Comparison of ENCODE assay signal across 4 fruit fly cellular contexts in the genomic region with DNA sequence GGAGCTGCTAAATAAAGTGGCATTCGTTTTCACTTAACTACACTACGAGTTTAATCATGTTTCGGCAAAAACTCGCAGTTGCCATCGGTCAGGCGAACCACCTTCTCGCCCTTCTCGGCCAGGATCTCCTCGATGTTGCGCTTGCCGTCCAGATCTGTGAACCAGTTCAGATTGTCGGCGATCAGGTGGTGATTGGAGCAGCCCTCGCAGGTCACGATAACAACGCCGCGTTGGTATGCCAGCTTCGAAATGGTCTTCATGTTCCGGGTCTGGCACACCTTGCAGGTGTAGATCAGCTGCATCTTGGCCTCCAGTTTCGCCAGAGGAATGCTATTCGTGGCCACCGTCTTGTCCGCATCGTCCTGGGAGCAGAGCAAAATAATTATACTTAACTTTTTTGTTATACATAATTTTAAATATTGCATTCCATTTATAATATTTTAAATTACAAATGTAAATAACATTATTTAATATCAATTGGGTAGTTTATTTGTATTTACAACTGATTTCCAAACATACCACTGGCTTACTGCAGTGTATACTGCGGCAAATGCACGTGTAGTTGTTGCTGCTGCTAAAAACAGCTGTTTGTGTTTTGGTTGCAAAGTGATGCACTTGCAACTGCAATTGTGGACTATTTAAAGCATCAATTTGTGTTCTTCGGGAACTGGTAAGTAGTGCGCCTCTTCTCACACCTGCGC.
TF ChIP-seq lines count a peak whose summit lies in the region.

No protein-coding gene starts in this region.

- no peak for TF ChIP-seq CTCF in whole organism, embryonic (GFP tag; optimal IDR thresholded peaks at IDR 0.05; lab: Kevin White, UChicago)

TF ChIP-seq in whole organism, adult, 20 proteins besides CTCF, POLR2A, EP300 and RAD21:
- TF ChIP-seq tj (GFP tag; optimal IDR thresholded peaks at IDR 0.05; lab: Kevin White, UChicago) (no peak), toe (GFP tag; optimal IDR thresholded peaks at IDR 0.05; lab: Kevin White, UChicago) (no peak), Mnt (GFP tag; optimal IDR thresholded peaks at IDR 0.05; lab: Kevin White, UChicago) (peak; percentile 73), CG7101 (tag; optimal IDR thresholded peaks at IDR 0.05; lab: Kevin White, UChicago) (peak; percentile 42), CG11617 (GFP tag; optimal IDR thresholded peaks at IDR 0.05; lab: Kevin White, UChicago) (no peak), CG12768 (GFP tag; optimal IDR thresholded peaks at IDR 0.05; lab: Kevin White, UChicago) (no peak), CG5204 (GFP tag; optimal IDR thresholded peaks at IDR 0.05; lab: Kevin White, UChicago) (no peak), bab1 (GFP tag; optimal IDR thresholded peaks at IDR 0.05; lab: Kevin White, UChicago) (no peak)
TF ChIP-seq in whole organism, adult: peak in this region for 2.

TF ChIP-seq in whole organism, embryonic, 481 proteins besides CTCF, POLR2A, EP300 and RAD21:
- TF ChIP-seq zfh1 (GFP tag; IDR thresholded peaks at IDR 0.05; lab: Robert Waterston, UW) (0 out of 3 replicates have a peak, but pooled peaks have one; percentile 7), eyg (GFP tag; optimal IDR thresholded peaks at IDR 0.05; lab: Kevin White, UChicago) (no peak), corto (GFP tag; optimal IDR thresholded peaks at IDR 0.05; lab: Kevin White, UChicago) (no peak), CG6765 (GFP tag; optimal IDR thresholded peaks at IDR 0.05; lab: Kevin White, UChicago) (no peak), Drgx (GFP tag; IDR thresholded peaks at IDR 0.05; lab: Robert Waterston, UW) (peak; percentile 10; the same call in 1 of the 2 replicates), ci (GFP tag; IDR thresholded peaks at IDR 0.05; lab: Robert Waterston, UW) (peak; percentile 35; the same call in 1 of the 3 replicates), Xrp1 (GFP tag; IDR thresholded peaks at IDR 0.05; lab: Robert Waterston, UW) (peak; percentile 6; the same call in 1 of the 2 replicates), p53 (GFP tag; optimal IDR thresholded peaks at IDR 0.05; lab: Kevin White, UChicago) (no peak), Ada2b (GFP tag; IDR thresholded peaks at IDR 0.05; lab: Robert Waterston, UW) (no peak), CrebB (tag; optimal IDR thresholded peaks at IDR 0.05; lab: Kevin White, UChicago) (no peak), zf30C (GFP tag; optimal IDR thresholded peaks at IDR 0.05; lab: Kevin White, UChicago) (peak; percentile 83), CG12391 (tag; optimal IDR thresholded peaks at IDR 0.05; lab: Kevin White, UChicago) (no peak), CG15514 (GFP tag; optimal IDR thresholded peaks at IDR 0.05; lab: Kevin White, UChicago) (peak; percentile 96)

TF ChIP-seq in whole organism, prepupa, 60 proteins besides CTCF, POLR2A, EP300 and RAD21:
- no peak for TF ChIP-seq svp (GFP tag; lab: Kevin White, UChicago)
- TF ChIP-seq CG1621 (tag; optimal IDR thresholded peaks at IDR 0.05; lab: Kevin White, UChicago), result no peak
- TF ChIP-seq CG16779 (tag; optimal IDR thresholded peaks at IDR 0.05; lab: Kevin White, UChicago), result no peak
- no peak for TF ChIP-seq CG6854 (GFP tag; optimal IDR thresholded peaks at IDR 0.05; lab: Kevin White, UChicago)
- TF ChIP-seq spab (GFP tag; optimal IDR thresholded peaks at IDR 0.05; lab: Kevin White, UChicago), result no peak
- TF ChIP-seq esn (GFP tag; optimal IDR thresholded peaks at IDR 0.05; lab: Kevin White, UChicago), result no peak
- peak; percentile 60 for TF ChIP-seq CG15336 (GFP tag; IDR thresholded peaks at IDR 0.05; lab: Robert Waterston, UW)
- TF ChIP-seq CG8319 (GFP tag; optimal IDR thresholded peaks at IDR 0.05; lab: Kevin White, UChicago), result no peak
- no peak for TF ChIP-seq CG10669 (GFP tag; optimal IDR thresholded peaks at IDR 0.05; lab: Kevin White, UChicago)
- TF ChIP-seq Eip78C (GFP tag; lab: Kevin White, UChicago), result peak; percentile 32
- TF ChIP-seq CG8119 (GFP tag; IDR thresholded peaks at IDR 0.05; lab: Robert Waterston, UW), result peak; percentile 26; the same call in 1 of the 3 replicates
- TF ChIP-seq Hr4 (GFP tag; optimal IDR thresholded peaks at IDR 0.05; lab: Kevin White, UChicago), result no peak
- peak; percentile 47; the same call in 1 of the 3 replicates for TF ChIP-seq CG6163 (GFP tag; IDR thresholded peaks at IDR 0.05; lab: Robert Waterston, UW)
- no peak for TF ChIP-seq net (GFP tag; optimal IDR thresholded peaks at IDR 0.05; lab: Kevin White, UChicago)
- peak; percentile 72 for TF ChIP-seq eg (GFP tag; IDR thresholded peaks at IDR 0.05; lab: Robert Waterston, UW)
- TF ChIP-seq cyc (GFP tag; optimal IDR thresholded peaks at IDR 0.05; lab: Kevin White, UChicago), result no peak
- no peak for TF ChIP-seq Gug (GFP tag; IDR thresholded peaks at IDR 0.05; lab: Robert Waterston, UW)
- no peak for TF ChIP-seq CG7368 (GFP tag; optimal IDR thresholded peaks at IDR 0.05; lab: Kevin White, UChicago)
- TF ChIP-seq fkh (GFP tag; optimal IDR thresholded peaks at IDR 0.05; lab: Kevin White, UChicago), result no peak
- TF ChIP-seq lz (GFP tag; optimal IDR thresholded peaks at IDR 0.05; lab: Kevin White, UChicago), result no peak
- TF ChIP-seq CG8632 (GFP tag; optimal IDR thresholded peaks at IDR 0.05; lab: Kevin White, UChicago), result no peak
- TF ChIP-seq CG6276 (GFP tag; optimal IDR thresholded peaks at IDR 0.05; lab: Kevin White, UChicago), result no peak

TF ChIP-seq in whole organism, pupa, 21 proteins besides CTCF, POLR2A, EP300 and RAD21:
- TF ChIP-seq CG13204 (GFP tag; optimal IDR thresholded peaks at IDR 0.05; lab: Kevin White, UChicago) (no peak), Pif1B (GFP tag; optimal IDR thresholded peaks at IDR 0.05; lab: Kevin White, UChicago) (no peak), CG15710 (tag; optimal IDR thresholded peaks at IDR 0.05; lab: Kevin White, UChicago) (no peak), CG8159 (tag; optimal IDR thresholded peaks at IDR 0.05; lab: Kevin White, UChicago) (no peak), CG9948 (tag; optimal IDR thresholded peaks at IDR 0.05; lab: Kevin White, UChicago) (no peak), rn (GFP tag; IDR thresholded peaks at IDR 0.05; lab: Robert Waterston, UW) (peak; percentile 25; the same call in 1 of the 2 replicates), CG12605 (GFP tag; IDR thresholded peaks at IDR 0.05; lab: Robert Waterston, UW) (peak; percentile 52), Snoo (tag; optimal IDR thresholded peaks at IDR 0.05; lab: Kevin White, UChicago) (no peak), EcR (GFP tag; optimal IDR thresholded peaks at IDR 0.05; lab: Kevin White, UChicago) (no peak), CG34367 (tag; optimal IDR thresholded peaks at IDR 0.05; lab: Kevin White, UChicago) (no peak), fd96Ca (GFP tag; IDR thresholded peaks at IDR 0.05; lab: Robert Waterston, UW) (no peak), CG14655 (GFP tag; optimal IDR thresholded peaks at IDR 0.05; lab: Kevin White, UChicago) (no peak), D1 (tag; optimal IDR thresholded peaks at IDR 0.05; lab: Kevin White, UChicago) (no peak), CG17806 (tag; optimal IDR thresholded peaks at IDR 0.05; lab: Kevin White, UChicago) (no peak), gl (tag; optimal IDR thresholded peaks at IDR 0.05; lab: Kevin White, UChicago) (no peak), CG10348 (GFP tag; IDR thresholded peaks at IDR 0.05; lab: Robert Waterston, UW) (no peak), CG32121 (GFP tag; IDR thresholded peaks at IDR 0.05; lab: Robert Waterston, UW) (peak; percentile 21; the same call in 1 of the 2 replicates), Pif1A (GFP tag; optimal IDR thresholded peaks at IDR 0.05; lab: Kevin White, UChicago) (no peak), CG4496 (GFP tag; IDR thresholded peaks at IDR 0.05; lab: Robert Waterston, UW) (peak; percentile 48; the same call in 2 of the 3 replicates), Ets98B (GFP tag; IDR thresholded peaks at IDR 0.05; lab: Robert Waterston, UW) (peak; percentile 9; the same call in 1 of the 2 replicates), CG8301 (tag; optimal IDR thresholded peaks at IDR 0.05; lab: Kevin White, UChicago) (no peak)
TF ChIP-seq in whole organism, pupa: peak in this region for 5.
